Worm (Caenorhabditis elegans) whole organism, young adult: ENCODE results near the gene Y82E9BR.14.

Experiments used
- B0019.2 ChIP-seq: fragments of 200-800 bp; sonication (Bioruptor generic); conservative IDR thresholded peaks from 2 replicates; pipeline ENCODE4 v1.3.6; 2022; ENCODE audit warnings: missing genetic modification reagents, missing genetic modification characterization, missing compliant biosample characterization
- B0035.1 ChIP-seq: sonication (generic microtip); optimal IDR thresholded peaks from 2 replicates; lab custom pipeline; 2016; ENCODE audit warnings: missing genetic modification characterization, mild to moderate bottlenecking, missing compliant biosample characterization, missing genotype, missing genetic modification reagents
- D2030.7 ChIP-seq: fragments of 200-800 bp; sonication (Bioruptor generic); IDR thresholded peaks from 2 replicates; pipeline ENCODE4 v1.3.6; 2022; ENCODE audit warnings: missing genetic modification reagents, missing genetic modification characterization, missing compliant biosample characterization
- F22D6.2 ChIP-seq: sonication (generic microtip); optimal IDR thresholded peaks from 2 replicates; lab custom pipeline; 2016; ENCODE audit warnings: mild to moderate bottlenecking, missing genetic modification characterization, missing compliant biosample characterization
- F33H1.4 ChIP-seq: fragments of 200-800 bp; sonication (Bioruptor generic); IDR thresholded peaks from 2 replicates; pipeline ENCODE4 v1.3.6; 2022; ENCODE audit warnings: missing genetic modification reagents, missing genetic modification characterization, missing compliant biosample characterization
- F49E8.2 ChIP-seq: sonication (generic microtip); optimal IDR thresholded peaks from 3 replicates; lab custom pipeline; 2017; ENCODE audit warnings: missing genetic modification characterization, mild to moderate bottlenecking, missing compliant biosample characterization, antibody characterized with exemption, moderate library complexity; ENCODE audit not compliant: insufficient read depth
- F52B5.7 ChIP-seq: sonication (generic microtip); optimal IDR thresholded peaks from 2 replicates; lab custom pipeline; 2016; ENCODE audit warnings: mild to moderate bottlenecking, missing genetic modification characterization, missing compliant biosample characterization
- F55B11.4 ChIP-seq: sonication (generic microtip); optimal IDR thresholded peaks from 2 replicates; lab custom pipeline; 2016; ENCODE audit warnings: missing compliant biosample characterization, missing genetic modification characterization, borderline replicate concordance; ENCODE audit not compliant: insufficient read depth
- Y53G8AR.9 ChIP-seq: fragments of 200-800 bp; sonication (Bioruptor generic); conservative IDR thresholded peaks from 2 replicates; pipeline ENCODE4 v1.3.6; 2022; ENCODE audit warnings: missing genetic modification reagents, missing genetic modification characterization, missing compliant biosample characterization
- Y56A3A.18 ChIP-seq: fragments of 200-800 bp; sonication (Bioruptor generic); IDR thresholded peaks from 2 replicates; pipeline ENCODE4 v1.3.6; 2022; ENCODE audit warnings: missing genetic modification reagents, missing genetic modification characterization, missing compliant biosample characterization
- Y79H2A.3 ChIP-seq: fragments of 200-800 bp; sonication (Bioruptor generic); conservative IDR thresholded peaks from 2 replicates; pipeline ENCODE4 v1.3.6; 2022; ENCODE audit warnings: missing genetic modification reagents, missing genetic modification characterization, missing compliant biosample characterization
- aptf-3 ChIP-seq: fragments of 200-800 bp; sonication (Bioruptor generic); IDR thresholded peaks from 2 replicates; pipeline ENCODE4 v1.3.6; 2022; ENCODE audit warnings: missing genetic modification characterization, missing compliant biosample characterization
- athp-1 ChIP-seq: sonication (generic microtip); optimal IDR thresholded peaks from 2 replicates; lab custom pipeline; 2017; ENCODE audit warnings: mild to moderate bottlenecking, missing genetic modification characterization, missing compliant biosample characterization
- attf-6 ChIP-seq: fragments of 200-800 bp; sonication (Bioruptor generic); IDR thresholded peaks from 2 replicates; pipeline ENCODE4 v1.3.6; 2022; ENCODE audit warnings: missing genetic modification reagents, missing genetic modification characterization, missing compliant biosample characterization
- bed-1 ChIP-seq: fragments of 200-800 bp; sonication (Bioruptor generic); IDR thresholded peaks from 2 replicates; pipeline ENCODE4 v1.3.6; 2022; ENCODE audit warnings: missing genetic modification reagents, missing genetic modification characterization, missing compliant biosample characterization
- cebp-1 ChIP-seq, 2 experiments: fragments of 200-800 bp in 1 of 2; sonication (Bioruptor generic) in 1 of 2; sonication (generic microtip) in 1 of 2; IDR thresholded peaks in 1 of 2; optimal IDR thresholded peaks in 1 of 2; 2 replicates each; pipeline versions ENCODE4 v1.3.6 to Lab custom; 2017 to 2022; ENCODE audit warnings: missing compliant biosample characterization in 2 of 2, missing genetic modification characterization in 2 of 2, mild to moderate bottlenecking in 1 of 2, missing genetic modification reagents in 1 of 2, moderate library complexity in 1 of 2
- dox-1 ChIP-seq: fragments of 200-800 bp; sonication (Bioruptor generic); IDR thresholded peaks from 2 replicates; pipeline ENCODE4 v1.3.6; 2022; ENCODE audit warnings: missing genetic modification reagents, missing genetic modification characterization, missing compliant biosample characterization
- dpff-1 ChIP-seq: sonication (generic microtip); optimal IDR thresholded peaks from 2 replicates; lab custom pipeline; 2017; ENCODE audit warnings: mild to moderate bottlenecking, missing genetic modification characterization, missing compliant biosample characterization
- efl-1 ChIP-seq: fragments of 150-350 bp; optimal IDR thresholded peaks from 2 replicates; lab custom pipeline; 2014; ENCODE audit warnings: missing biosample characterization, missing genetic modification reagents, missing genetic modification characterization
- ets-4 ChIP-seq: fragments of 200-800 bp; sonication (Bioruptor generic); optimal IDR thresholded peaks from 2 replicates; lab custom pipeline; 2018; ENCODE audit warnings: mild to moderate bottlenecking, missing genetic modification characterization, missing compliant biosample characterization
- him-1 ChIP-seq: sonication (generic microtip); optimal IDR thresholded peaks from 2 replicates; lab custom pipeline; 2016; ENCODE audit warnings: missing genotype, missing genetic modification reagents, missing genetic modification characterization, missing compliant biosample characterization
- hsf-1 ChIP-seq: fragments of 200-800 bp; sonication (Bioruptor generic); IDR thresholded peaks from 2 replicates; pipeline ENCODE4 v1.3.6; 2022; ENCODE audit warnings: missing genetic modification reagents, missing genetic modification characterization, missing compliant biosample characterization
- lin-40 ChIP-seq: sonication (generic microtip); optimal IDR thresholded peaks from 2 replicates; lab custom pipeline; 2016; ENCODE audit warnings: missing genetic modification characterization, mild to moderate bottlenecking, missing compliant biosample characterization, missing genotype, missing genetic modification reagents
- madf-3 ChIP-seq: fragments of 200-800 bp; sonication (Bioruptor generic); IDR thresholded peaks from 2 replicates; pipeline ENCODE4 v1.3.6; 2022; ENCODE audit warnings: missing genetic modification reagents, missing genetic modification characterization, missing compliant biosample characterization
- mcd-1 ChIP-seq: fragments of 200-800 bp; sonication (Bioruptor generic); IDR thresholded peaks from 2 replicates; pipeline ENCODE4 v1.3.6; 2022; ENCODE audit warnings: missing genetic modification reagents, missing genetic modification characterization, missing compliant biosample characterization
- mes-4 ChIP-seq: sonication (generic microtip); optimal IDR thresholded peaks from 2 replicates; lab custom pipeline; 2016; ENCODE audit warnings: missing genotype, missing genetic modification characterization, missing compliant biosample characterization
- nhr-120 ChIP-seq: fragments of 200-800 bp; sonication (Bioruptor generic); IDR thresholded peaks from 2 replicates; pipeline ENCODE4 v1.3.6; 2022; ENCODE audit warnings: missing genetic modification characterization, missing compliant biosample characterization
- nhr-80 ChIP-seq: sonication (generic microtip); optimal IDR thresholded peaks from 2 replicates; lab custom pipeline; 2016; ENCODE audit warnings: missing genetic modification characterization, missing compliant biosample characterization
- pha-4 ChIP-seq: fragments of 150-350 bp; sonication (generic microtip); optimal IDR thresholded peaks from 2 replicates; lab custom pipeline; 2014; ENCODE audit warnings: missing biosample characterization, missing genetic modification reagents, missing genetic modification characterization
- rcor-1 ChIP-seq: fragments of 200-800 bp; sonication (Bioruptor generic); IDR thresholded peaks from 2 replicates; pipeline ENCODE4 v1.3.6; 2022; ENCODE audit warnings: missing genetic modification reagents, missing genetic modification characterization, missing compliant biosample characterization
- tbx-9 ChIP-seq: sonication (generic microtip); optimal IDR thresholded peaks from 2 replicates; lab custom pipeline; 2016; ENCODE audit warnings: borderline replicate concordance, missing genetic modification characterization, inconsistent platforms, missing compliant biosample characterization
- tlf-1 ChIP-seq: fragments of 200-800 bp; sonication (Bioruptor generic); optimal IDR thresholded peaks from 2 replicates; lab custom pipeline; 2018; ENCODE audit warnings: mild to moderate bottlenecking, missing genetic modification characterization, missing compliant biosample characterization
- unc-130 ChIP-seq: sonication (generic microtip); optimal IDR thresholded peaks from 2 replicates; lab custom pipeline; 2016; ENCODE audit warnings: missing genetic modification reagents, missing genetic modification characterization, missing compliant biosample characterization
- unc-62 ChIP-seq: fragments of 150-350 bp; optimal IDR thresholded peaks from 2 replicates; lab custom pipeline; 2014; ENCODE audit warnings: missing biosample characterization, missing genetic modification reagents, missing genetic modification characterization
- xnd-1 ChIP-seq: sonication (generic microtip); optimal IDR thresholded peaks from 2 replicates; lab custom pipeline; 2016; ENCODE audit warnings: missing genotype, missing genetic modification reagents, missing genetic modification characterization, missing compliant biosample characterization
- ztf-26 ChIP-seq: sonication (generic microtip); optimal IDR thresholded peaks from 2 replicates; lab custom pipeline; 2017; ENCODE audit warnings: missing genetic modification characterization, missing compliant biosample characterization

Y82E9BR.14 gene

ce11 chrIII:1413125-1413837 lies 635 bp downstream of the Y82E9BR.14 start (continued):
- TF ChIP-seq bed-1 (GFP tag; lab: Robert Waterston, UW), result no peak
- no peak for TF ChIP-seq mes-4 (tag; lab: Kevin White, UChicago)
- TF ChIP-seq rcor-1, result no peak
- TF ChIP-seq Y79H2A.3 (GFP tag; lab: Robert Waterston, UW), result no peak
- no peak for TF ChIP-seq hsf-1
- TF ChIP-seq aptf-3 (GFP tag; lab: Robert Waterston, UW), result no peak
- no peak for TF ChIP-seq ztf-26 (tag; lab: Kevin White, UChicago)
- no peak for TF ChIP-seq nhr-120 (GFP tag; lab: Robert Waterston, UW)
- no peak for TF ChIP-seq D2030.7 (GFP tag; lab: Robert Waterston, UW)
- TF ChIP-seq, all 124 proteins: peak for 8

- TF ChIP-seq tlf-1 (GFP tag; lab: Kevin White, UChicago) (no peak), madf-3 (GFP tag; lab: Robert Waterston, UW) (0 out of 2 replicates have a peak, but pooled peaks have one; percentile 51)
- TF ChIP-seq, all 124 proteins: peak for 1
These were observed 4.8 kb downstream of the Y82E9BR.14 start, which contains the start of gene Y82E9BR.22 for ce11 chrIII:1409139-1409538. Y82E9BR.22 (minus strand) TSS chrIII:1409239.

- TF ChIP-seq xnd-1 (tag; lab: Kevin White, UChicago), result no peak
- TF ChIP-seq F49E8.2 (tag; lab: Kevin White, UChicago), result no peak
- TF ChIP-seq F55B11.4 (tag; lab: Kevin White, UChicago), result no peak
- no peak for TF ChIP-seq F33H1.4
- no peak for TF ChIP-seq cebp-1 (GFP tag; IDR thresholded peaks at IDR 0.05; lab: Robert Waterston, UW)
- TF ChIP-seq cebp-1 (tag; optimal IDR thresholded peaks at IDR 0.05; lab: Kevin White, UChicago), result no peak
- no peak for TF ChIP-seq mes-4 (tag; lab: Kevin White, UChicago)
- no peak for TF ChIP-seq lin-40 (tag; lab: Kevin White, UChicago)
- TF ChIP-seq dpff-1, result no peak
- TF ChIP-seq efl-1 (GFP tag; lab: Kevin White, UChicago), result no peak
These were observed 10.8 kb downstream of the Y82E9BR.14 start, which contains the start of gene pals-18 for ce11 chrIII:1403108-1403507. pals-18 (plus strand) TSS chrIII:1403408.

ce11 chrIII:1401497-1401990 lies 12.4 kb downstream of the Y82E9BR.14 start, which contains the start of gene pals-19:
pals-19 (plus strand) TSS chrIII:1401940.
- no peak for TF ChIP-seq athp-1 (tag; lab: Kevin White, UChicago)
- peak; percentile 69 for TF ChIP-seq nhr-80 (tag; lab: Kevin White, UChicago)

- TF ChIP-seq ets-4, result no peak
- no peak for TF ChIP-seq F22D6.2 (tag; lab: Kevin White, UChicago)
- TF ChIP-seq dox-1 (GFP tag; lab: Robert Waterston, UW), result no peak
- no peak for TF ChIP-seq Y53G8AR.9 (GFP tag; lab: Robert Waterston, UW)
- no peak for TF ChIP-seq pha-4 (tag; lab: Kevin White, UChicago)
- TF ChIP-seq unc-130, result no peak
- TF ChIP-seq tlf-1 (GFP tag; lab: Kevin White, UChicago), result no peak
- TF ChIP-seq him-1 (tag; lab: Kevin White, UChicago), result no peak
- no peak for TF ChIP-seq tbx-9
- no peak for TF ChIP-seq attf-6 (GFP tag; lab: Robert Waterston, UW)
- TF ChIP-seq F52B5.7 (tag; lab: Kevin White, UChicago), result no peak
- no peak for TF ChIP-seq mcd-1
- TF ChIP-seq nhr-120 (GFP tag; lab: Robert Waterston, UW), result no peak
- TF ChIP-seq aptf-3 (GFP tag; lab: Robert Waterston, UW), result no peak
- TF ChIP-seq B0035.1 (tag; lab: Kevin White, UChicago), result no peak
- no peak for TF ChIP-seq Y56A3A.18 (GFP tag; lab: Robert Waterston, UW)
- no peak for TF ChIP-seq F33H1.4
- TF ChIP-seq B0019.2 (GFP tag; lab: Robert Waterston, UW), result no peak
- no peak for TF ChIP-seq unc-62
- TF ChIP-seq, all 124 proteins: peak for 0
These were observed 14.2 kb downstream of the Y82E9BR.14 start, which contains the start of gene pals-16 for ce11 chrIII:1399670-1400069. pals-16 (plus strand) TSS chrIII:1399970.
